Fruit fly (Drosophila melanogaster) whole organism, embryonic: Measurements from ENCODE around the gene pug.

Source experiments
- Ada2b ChIP-seq: fragments of 200-800 bp; sonication (Bioruptor generic); IDR thresholded peaks from 2 replicates; pipeline ENCODE4 v1.3.6; 2022; ENCODE audit warnings: missing biosample characterization, missing genetic modification characterization
- C15 ChIP-seq: fragments of 200-800 bp; sonication (Bioruptor generic); IDR thresholded peaks from 3 replicates; pipeline ENCODE4 v1.3.6; 2022; ENCODE audit warnings: missing biosample characterization, missing genetic modification characterization
- CG10209 ChIP-seq: fragments of 200-800 bp; sonication (Bioruptor generic); optimal IDR thresholded peaks from 3 replicates; lab custom pipeline; 2017; ENCODE audit warnings: missing biosample characterization, mild to moderate bottlenecking, missing genetic modification characterization, missing genetic modification reagents
- CG11093 ChIP-seq: fragments of 200-800 bp; sonication (Bioruptor generic); IDR thresholded peaks from 3 replicates; pipeline ENCODE4 v1.3.6; 2022; ENCODE audit warnings: missing biosample characterization, missing genetic modification characterization
- CG14441 ChIP-seq: fragments of 200-800 bp; sonication (Bioruptor generic); IDR thresholded peaks from 2 replicates; pipeline ENCODE4 v1.3.6; 2022; ENCODE audit warnings: missing biosample characterization, missing genetic modification characterization
- CG15269 ChIP-seq: fragments of 200-800 bp; sonication (Bioruptor generic); optimal IDR thresholded peaks from 2 replicates; lab custom pipeline; 2018; ENCODE audit warnings: missing biosample characterization, mild to moderate bottlenecking, missing genetic modification characterization, moderate library complexity
- CG31441 ChIP-seq: fragments of 200-800 bp; sonication (Bioruptor generic); IDR thresholded peaks from 2 replicates; pipeline ENCODE4 v1.3.6; 2022; ENCODE audit warnings: missing biosample characterization, missing genetic modification characterization
- CG43689 ChIP-seq: fragments of 200-800 bp; sonication (Bioruptor generic); IDR thresholded peaks from 2 replicates; pipeline ENCODE4 v1.3.6; 2022; ENCODE audit warnings: missing biosample characterization, missing genetic modification characterization
- CG4854 ChIP-seq: fragments of 200-800 bp; sonication (Bioruptor generic); optimal IDR thresholded peaks from 2 replicates; lab custom pipeline; 2016; ENCODE audit warnings: missing biosample characterization, missing genetic modification characterization, inconsistent platforms
- CG6791 ChIP-seq: fragments of 200-800 bp; sonication (Bioruptor generic); IDR thresholded peaks from 3 replicates; pipeline ENCODE4 v1.3.6; 2022; ENCODE audit warnings: missing biosample characterization, missing genetic modification characterization; ENCODE audit not compliant: partially characterized antibody
- CG7357 ChIP-seq: fragments of 200-800 bp; sonication (Bioruptor generic); IDR thresholded peaks from 3 replicates; pipeline ENCODE4 v1.3.6; 2022; ENCODE audit warnings: missing biosample characterization, missing genetic modification characterization
- CG7987 ChIP-seq: fragments of 200-800 bp; sonication (Bioruptor generic); optimal IDR thresholded peaks from 2 replicates; lab custom pipeline; 2018; ENCODE audit warnings: missing biosample characterization, mild to moderate bottlenecking, missing genetic modification characterization, moderate library complexity
- CG8359 ChIP-seq: fragments of 200-800 bp; sonication (Bioruptor generic); optimal IDR thresholded peaks from 2 replicates; lab custom pipeline; 2017; ENCODE audit warnings: missing biosample characterization, mild to moderate bottlenecking, missing genetic modification characterization, borderline replicate concordance
- Dbx ChIP-seq: fragments of 200-800 bp; sonication (Bioruptor generic); IDR thresholded peaks from 3 replicates; pipeline ENCODE4 v1.3.6; 2022; ENCODE audit warnings: missing biosample characterization, missing genetic modification characterization
- Drgx ChIP-seq: fragments of 200-800 bp; sonication (Bioruptor generic); IDR thresholded peaks from 2 replicates; pipeline ENCODE4 v1.3.6; 2022; ENCODE audit warnings: missing biosample characterization, missing genetic modification characterization
- ERR ChIP-seq: fragments of 200-800 bp; sonication (Bioruptor generic); optimal IDR thresholded peaks from 2 replicates; lab custom pipeline; 2016; ENCODE audit warnings: missing biosample characterization, missing genetic modification characterization
- Ets65A ChIP-seq: fragments of 200-800 bp; sonication (Bioruptor generic); peaks from one replicate; lab custom pipeline; 2016; ENCODE audit warnings: missing biosample characterization, missing genetic modification characterization
- Fer2 ChIP-seq: fragments of 200-800 bp; sonication (Bioruptor generic); optimal IDR thresholded peaks from 2 replicates; lab custom pipeline; 2018; ENCODE audit warnings: missing biosample characterization, mild to moderate bottlenecking, missing genetic modification characterization, moderate library complexity
- HLH54F ChIP-seq: fragments of 200-800 bp; sonication (Bioruptor generic); optimal IDR thresholded peaks from 3 replicates; lab custom pipeline; 2016; ENCODE audit warnings: missing biosample characterization, missing genetic modification characterization
- Hr51 ChIP-seq, 2 experiments: fragments of 200-800 bp; sonication (Bioruptor generic); optimal IDR thresholded peaks; 2 replicates in 1 of 2; 3 replicates in 1 of 2; lab custom pipeline; 2016 to 2018; ENCODE audit warnings: missing biosample characterization in 2 of 2, missing genetic modification characterization in 2 of 2, mild to moderate bottlenecking in 1 of 2, moderate library complexity in 1 of 2
- Hr78 ChIP-seq, 2 experiments: fragments of 200-800 bp in 1 of 2; fragments of >200 bp in 1 of 2; sonication (Bioruptor generic) in 1 of 2; optimal IDR thresholded peaks; 2 replicates each; lab custom pipeline; 2017 to 2019; ENCODE audit warnings: missing biosample characterization in 2 of 2, missing genetic modification characterization in 2 of 2, mild to moderate bottlenecking in 1 of 2, moderate library complexity in 1 of 2
- Med ChIP-seq: fragments of 200-800 bp; sonication (Bioruptor generic); peaks from one replicate; lab custom pipeline; 2016; ENCODE audit warnings: missing biosample characterization, missing genetic modification characterization, mild to moderate bottlenecking, inconsistent platforms, moderate library complexity
- Meics ChIP-seq: fragments of 200-800 bp; sonication (Bioruptor generic); optimal IDR thresholded peaks from 2 replicates; lab custom pipeline; 2017; ENCODE audit warnings: missing biosample characterization, mild to moderate bottlenecking, missing genetic modification characterization
- Oli ChIP-seq: fragments of 200-800 bp; sonication (Bioruptor generic); optimal IDR thresholded peaks from 2 replicates; lab custom pipeline; 2018; ENCODE audit warnings: missing biosample characterization, mild to moderate bottlenecking, missing genetic modification characterization, moderate library complexity
- Ptx1 ChIP-seq: fragments of 200-800 bp; sonication (Bioruptor generic); IDR thresholded peaks from 2 replicates; pipeline ENCODE4 v1.3.6; 2022; ENCODE audit warnings: missing biosample characterization, missing genetic modification characterization
- Sox102F ChIP-seq: fragments of 200-800 bp; sonication (Bioruptor generic); optimal IDR thresholded peaks from 2 replicates; lab custom pipeline; 2018; ENCODE audit warnings: missing biosample characterization, mild to moderate bottlenecking, missing genetic modification characterization, moderate library complexity
- Xbp1 ChIP-seq: fragments of 200-800 bp; sonication (Bioruptor generic); optimal IDR thresholded peaks from 3 replicates; lab custom pipeline; 2016; ENCODE audit warnings: missing biosample characterization, mild to moderate bottlenecking, missing genetic modification characterization
- al ChIP-seq: fragments of 200-800 bp; sonication (Bioruptor generic); IDR thresholded peaks from 2 replicates; pipeline ENCODE4 v1.3.6; 2022; ENCODE audit warnings: missing biosample characterization, missing genetic modification characterization
- ara ChIP-seq: fragments of 200-800 bp; sonication (Bioruptor generic); IDR thresholded peaks from 2 replicates; pipeline ENCODE4 v1.3.6; 2022; ENCODE audit warnings: missing biosample characterization, missing genetic modification characterization
- ato ChIP-seq: fragments of 200-800 bp; sonication (Bioruptor generic); IDR thresholded peaks from 2 replicates; pipeline ENCODE4 v1.3.6; 2022; ENCODE audit warnings: missing biosample characterization, missing genetic modification characterization; ENCODE audit not compliant: partially characterized antibody
- chn ChIP-seq: fragments of 200-800 bp; sonication (Bioruptor generic); optimal IDR thresholded peaks from 2 replicates; lab custom pipeline; 2016; ENCODE audit warnings: missing biosample characterization, missing genetic modification characterization
- ci ChIP-seq: fragments of 200-800 bp; sonication (Bioruptor generic); IDR thresholded peaks from 3 replicates; pipeline ENCODE4 v1.3.6; 2022; ENCODE audit warnings: missing biosample characterization, missing genetic modification characterization
- crol ChIP-seq: fragments of 200-800 bp; sonication (Bioruptor generic); IDR thresholded peaks from 2 replicates; pipeline ENCODE4 v1.3.6; 2022; ENCODE audit warnings: missing biosample characterization, missing genetic modification characterization
- dmrt11E ChIP-seq: fragments of 200-800 bp; sonication (Bioruptor generic); optimal IDR thresholded peaks from 3 replicates; lab custom pipeline; 2018; ENCODE audit warnings: missing biosample characterization, mild to moderate bottlenecking, missing genetic modification characterization, moderate library complexity
- exex ChIP-seq: fragments of 200-800 bp; sonication (Bioruptor generic); optimal IDR thresholded peaks from 4 replicates; lab custom pipeline; 2018; ENCODE audit warnings: missing biosample characterization, mild to moderate bottlenecking, missing genetic modification characterization, moderate library complexity
- gcm2 ChIP-seq: fragments of 200-800 bp; sonication (Bioruptor generic); optimal IDR thresholded peaks from 2 replicates; lab custom pipeline; 2016; ENCODE audit warnings: missing biosample characterization, missing genetic modification characterization
- gem ChIP-seq: fragments of 200-800 bp; sonication (Bioruptor generic); optimal IDR thresholded peaks from 2 replicates; lab custom pipeline; 2019; ENCODE audit warnings: missing biosample characterization, mild to moderate bottlenecking, missing genetic modification characterization, moderate library complexity
- grau ChIP-seq: fragments of 200-800 bp; optimal IDR thresholded peaks from 3 replicates; lab custom pipeline; 2019; ENCODE audit warnings: missing biosample characterization, mild to moderate bottlenecking, missing genetic modification characterization, moderate library complexity
- lilli ChIP-seq: fragments of 200-800 bp; sonication (Bioruptor generic); optimal IDR thresholded peaks from 3 replicates; lab custom pipeline; 2016; ENCODE audit warnings: missing biosample characterization, missing genetic modification characterization
- lmd ChIP-seq: fragments of 200-800 bp; sonication (Bioruptor generic); IDR thresholded peaks from 2 replicates; pipeline ENCODE4 v1.3.6; 2022; ENCODE audit warnings: missing biosample characterization, missing genetic modification characterization
- psq ChIP-seq: fragments of 200-800 bp; sonication (Bioruptor generic); optimal IDR thresholded peaks from 2 replicates; lab custom pipeline; 2017; ENCODE audit warnings: missing biosample characterization, missing genetic modification characterization
- row ChIP-seq: fragments of 200-800 bp; sonication (Bioruptor generic); IDR thresholded peaks from 3 replicates; pipeline ENCODE4 v1.3.6; 2022; ENCODE audit warnings: missing biosample characterization, missing genetic modification characterization
- seq ChIP-seq: fragments of 200-800 bp; sonication (Bioruptor generic); IDR thresholded peaks from 2 replicates; pipeline ENCODE4 v1.3.6; 2022; ENCODE audit warnings: missing biosample characterization, missing genetic modification characterization
- slbo ChIP-seq: fragments of 200-800 bp; sonication (Bioruptor generic); IDR thresholded peaks from 2 replicates; pipeline ENCODE4 v1.3.6; 2022; ENCODE audit warnings: missing biosample characterization, missing genetic modification characterization
- sna ChIP-seq: fragments of 200-800 bp; sonication (Bioruptor generic); IDR thresholded peaks from 2 replicates; pipeline ENCODE4 v1.3.6; 2022; ENCODE audit warnings: missing biosample characterization, missing genetic modification characterization; ENCODE audit not compliant: partially characterized antibody
- sr ChIP-seq: fragments of 200-800 bp; sonication (Bioruptor generic); IDR thresholded peaks from 3 replicates; pipeline ENCODE4 v1.3.6; 2022; ENCODE audit warnings: missing biosample characterization, missing genetic modification characterization
- sug ChIP-seq: fragments of 200-800 bp; optimal IDR thresholded peaks from 2 replicates; lab custom pipeline; 2019; ENCODE audit warnings: missing biosample characterization, mild to moderate bottlenecking, missing genetic modification characterization, moderate library complexity
- tio ChIP-seq: fragments of 200-800 bp; sonication (Bioruptor generic); optimal IDR thresholded peaks from 2 replicates; lab custom pipeline; 2017; ENCODE audit warnings: missing biosample characterization, missing genetic modification characterization, inconsistent platforms
- vvl ChIP-seq: fragments of 200-800 bp; sonication (Bioruptor generic); IDR thresholded peaks from 2 replicates; pipeline ENCODE4 v1.3.6; 2022; ENCODE audit warnings: missing biosample characterization, missing genetic modification characterization
- zf30C ChIP-seq: fragments of 200-800 bp; sonication (Bioruptor generic); optimal IDR thresholded peaks from 3 replicates; lab custom pipeline; 2018; ENCODE audit warnings: missing biosample characterization, mild to moderate bottlenecking, missing genetic modification characterization

Gene pug

DNA sequence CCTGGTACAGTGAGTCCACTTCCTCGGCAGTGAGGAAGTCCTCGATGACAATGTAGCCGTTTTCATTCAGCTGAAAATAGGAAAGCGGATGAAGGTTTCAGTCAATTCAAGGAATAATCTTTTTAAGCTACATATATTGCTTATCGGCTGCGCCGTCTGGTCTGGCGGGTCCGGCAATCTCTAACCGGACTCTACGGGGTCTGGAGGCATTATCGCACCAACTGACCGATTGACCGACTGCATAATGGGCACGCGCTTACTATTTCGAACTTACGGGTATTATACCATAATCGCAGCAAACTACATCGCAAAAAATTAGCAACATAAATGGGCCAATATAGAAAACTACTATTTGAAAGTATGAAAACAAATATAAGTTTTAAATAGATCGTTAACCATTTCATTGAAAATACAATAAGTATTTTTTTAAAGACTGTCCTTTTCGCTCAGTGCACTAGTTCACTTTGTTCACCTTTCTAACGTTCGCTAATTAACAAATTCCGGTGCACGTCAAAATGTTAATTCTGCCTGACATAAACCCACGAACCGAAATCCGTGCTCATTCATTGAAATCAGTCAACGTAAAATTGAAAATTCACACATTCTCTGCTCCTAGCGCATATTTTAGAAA lies 17.3 kb upstream of the pug start (continued):
- no peak for TF ChIP-seq CG7357 (GFP tag; lab: Robert Waterston, UW)
- TF ChIP-seq HLH54F (GFP tag; lab: Kevin White, UChicago) = no peak
- no peak for TF ChIP-seq al (GFP tag; lab: Robert Waterston, UW)
- peak; percentile 5 for TF ChIP-seq lilli
- no peak for TF ChIP-seq sna
- TF ChIP-seq lmd (GFP tag; lab: Robert Waterston, UW) = 0 out of 2 replicates have a peak, but pooled peaks have one; percentile 10
- no peak for TF ChIP-seq chn
- peak in 1 of 2 experiments; percentile 33 for TF ChIP-seq Hr51 (GFP tag; optimal IDR thresholded peaks at IDR 0.05; lab: Kevin White, UChicago)
- TF ChIP-seq Ada2b (GFP tag; lab: Robert Waterston, UW) = peak; percentile 38; the same call in 1 of the 2 replicates
- TF ChIP-seq CG4854 (GFP tag; lab: Kevin White, UChicago) = no peak
- TF ChIP-seq dmrt11E (tag; lab: Kevin White, UChicago) = no peak
- TF ChIP-seq CG6791 (GFP tag; lab: Robert Waterston, UW) = no peak
- TF ChIP-seq Drgx = no peak
- peak; percentile 27 for TF ChIP-seq grau (tag; lab: Kevin White, UChicago)
- no peak for TF ChIP-seq CG14441
- no peak for TF ChIP-seq CG7987 (GFP tag; lab: Kevin White, UChicago)
- TF ChIP-seq Oli (tag; lab: Kevin White, UChicago) = peak; percentile 22
- TF ChIP-seq CG43689 (GFP tag; lab: Robert Waterston, UW) = 0 out of 2 replicates have a peak, but pooled peaks have one; percentile 7
- TF ChIP-seq Xbp1 (GFP tag; lab: Kevin White, UChicago) = peak; percentile 25
- TF ChIP-seq ara = no peak
- TF ChIP-seq ci (GFP tag; lab: Robert Waterston, UW) = 0 out of 3 replicates have a peak, but pooled peaks have one; percentile 26
- no peak for TF ChIP-seq crol
- no peak for TF ChIP-seq zf30C (GFP tag; lab: Kevin White, UChicago)
- 0 out of 2 replicates have a peak, but pooled peaks have one; percentile 6 for TF ChIP-seq vvl (GFP tag; lab: Robert Waterston, UW)
- TF ChIP-seq Dbx (GFP tag; lab: Robert Waterston, UW) = 0 out of 3 replicates have a peak, but pooled peaks have one; percentile 27
- peak; percentile 44 for TF ChIP-seq slbo (GFP tag; lab: Robert Waterston, UW)
- 0 out of 2 replicates have a peak, but pooled peaks have one; percentile 37 for TF ChIP-seq seq (GFP tag; lab: Robert Waterston, UW)
- no peak for TF ChIP-seq ERR
- no peak for TF ChIP-seq tio (GFP tag; lab: Kevin White, UChicago)
- TF ChIP-seq psq = no peak
- peak; percentile 24 for TF ChIP-seq CG15269 (tag; lab: Kevin White, UChicago)
- peak; percentile 57 for TF ChIP-seq Med (GFP tag; lab: Kevin White, UChicago)
- TF ChIP-seq Hr78 (GFP tag; optimal IDR thresholded peaks at IDR 0.05; lab: Kevin White, UChicago) = peak in 1 of 2 experiments; percentile 3
- no peak for TF ChIP-seq gcm2
- TF ChIP-seq Ptx1 (GFP tag; lab: Robert Waterston, UW) = peak; percentile 25; the same call in 1 of the 2 replicates
- peak; percentile 3 for TF ChIP-seq CG10209 (GFP tag; lab: Kevin White, UChicago)
- TF ChIP-seq Meics (GFP tag; lab: Kevin White, UChicago) = peak; percentile 9
- no peak for TF ChIP-seq CG8359 (GFP tag; lab: Kevin White, UChicago)
- no peak for TF ChIP-seq CG31441 (GFP tag; lab: Robert Waterston, UW)
- peak; percentile 27 for TF ChIP-seq Sox102F (GFP tag; lab: Kevin White, UChicago)
- no peak for TF ChIP-seq C15 (GFP tag; lab: Robert Waterston, UW)
- TF ChIP-seq Fer2 = no peak
- TF ChIP-seq ato (GFP tag; lab: Robert Waterston, UW) = no peak
- no peak for TF ChIP-seq sr (GFP tag; lab: Robert Waterston, UW)
- no peak for TF ChIP-seq CG11093 (GFP tag; lab: Robert Waterston, UW)
- TF ChIP-seq row (GFP tag; lab: Robert Waterston, UW) = peak; percentile 56
- no peak for TF ChIP-seq exex (tag; lab: Kevin White, UChicago)
- no peak for TF ChIP-seq Ets65A
- peak; percentile 13 for TF ChIP-seq sug
- TF ChIP-seq gem (tag; lab: Kevin White, UChicago) = peak; percentile 51
